Fruit fly (Drosophila melanogaster) whole organism, embryonic: ENCODE results near the gene BORCS5.

Experiments used
- B-H2 ChIP-seq: fragments of 200-800 bp; sonication (Bioruptor generic); optimal IDR thresholded peaks from 2 replicates; lab custom pipeline; 2018; ENCODE audit warnings: missing biosample characterization, mild to moderate bottlenecking, missing genetic modification characterization
- Bdp1 ChIP-seq: fragments of 200-800 bp; sonication (Bioruptor generic); optimal IDR thresholded peaks from 3 replicates; lab custom pipeline; 2016; ENCODE audit warnings: missing biosample characterization, missing genetic modification characterization
- Bgb ChIP-seq: fragments of 200-800 bp; sonication (Bioruptor generic); IDR thresholded peaks from 2 replicates; pipeline ENCODE4 v1.3.6; 2022; ENCODE audit warnings: missing biosample characterization, missing genetic modification characterization; ENCODE audit not compliant: partially characterized antibody
- CG12236 ChIP-seq: fragments of 200-800 bp; sonication (Bioruptor generic); optimal IDR thresholded peaks from 2 replicates; lab custom pipeline; 2016; ENCODE audit warnings: missing biosample characterization, missing genetic modification characterization
- CG12769 ChIP-seq: fragments of 200-800 bp; sonication (Bioruptor generic); optimal IDR thresholded peaks from 2 replicates; lab custom pipeline; 2019; ENCODE audit warnings: missing biosample characterization, mild to moderate bottlenecking, missing genetic modification characterization, moderate library complexity
- CG14014 ChIP-seq: fragments of 200-800 bp; sonication (Bioruptor generic); IDR thresholded peaks from 2 replicates; pipeline ENCODE4 v1.3.6; 2022; ENCODE audit warnings: missing biosample characterization, missing genetic modification characterization
- CG14050 ChIP-seq: fragments of 200-800 bp; sonication (Bioruptor generic); IDR thresholded peaks from 3 replicates; pipeline ENCODE4 v1.3.6; 2022; ENCODE audit warnings: missing biosample characterization, missing genetic modification characterization
- CG1529 ChIP-seq: fragments of 200-800 bp; sonication (Bioruptor generic); optimal IDR thresholded peaks from 3 replicates; lab custom pipeline; 2018; ENCODE audit warnings: missing biosample characterization, missing genetic modification characterization
- CG1602 ChIP-seq: fragments of 200-800 bp; sonication (Bioruptor generic); optimal IDR thresholded peaks from 3 replicates; lab custom pipeline; 2016; ENCODE audit warnings: missing biosample characterization, missing genetic modification characterization
- CG17361 ChIP-seq: fragments of 200-800 bp; sonication (Bioruptor generic); IDR thresholded peaks from 3 replicates; pipeline ENCODE4 v1.3.6; 2022; ENCODE audit warnings: missing biosample characterization, missing genetic modification characterization
- CG17612 ChIP-seq: fragments of 200-800 bp; sonication (Bioruptor generic); IDR thresholded peaks from 2 replicates; pipeline ENCODE4 v1.3.6; 2022; ENCODE audit warnings: missing biosample characterization, missing genetic modification characterization
- CG3065 ChIP-seq: fragments of 200-800 bp; sonication (Bioruptor generic); optimal IDR thresholded peaks from 2 replicates; lab custom pipeline; 2016; ENCODE audit warnings: missing biosample characterization, missing genetic modification characterization
- CG32767 ChIP-seq: fragments of 200-800 bp; sonication (Bioruptor generic); IDR thresholded peaks from 2 replicates; pipeline ENCODE4 v1.3.6; 2022; ENCODE audit warnings: missing biosample characterization, missing genetic modification characterization
- CG3407 ChIP-seq: fragments of 200-800 bp; sonication (Bioruptor generic); optimal IDR thresholded peaks from 2 replicates; lab custom pipeline; 2018; ENCODE audit warnings: missing biosample characterization, mild to moderate bottlenecking, missing genetic modification characterization
- CG5180 ChIP-seq: fragments of 200-800 bp; sonication (Bioruptor generic); optimal IDR thresholded peaks from 3 replicates; lab custom pipeline; 2017; ENCODE audit warnings: missing biosample characterization, missing genetic modification characterization, mild to moderate bottlenecking, moderate library complexity, missing genetic modification reagents
- CG6272 ChIP-seq: fragments of 200-800 bp; sonication (Bioruptor generic); IDR thresholded peaks from 2 replicates; pipeline ENCODE4 v1.3.6; 2022; ENCODE audit warnings: missing biosample characterization, missing genetic modification characterization
- CG6854 ChIP-seq: fragments of 200-800 bp; sonication (Bioruptor generic); optimal IDR thresholded peaks from 3 replicates; lab custom pipeline; 2017; ENCODE audit warnings: missing biosample characterization, mild to moderate bottlenecking, missing genetic modification characterization
- CG7357 ChIP-seq: fragments of 200-800 bp; sonication (Bioruptor generic); IDR thresholded peaks from 3 replicates; pipeline ENCODE4 v1.3.6; 2022; ENCODE audit warnings: missing biosample characterization, missing genetic modification characterization
- CG7372 ChIP-seq: fragments of 200-800 bp; sonication (Bioruptor generic); IDR thresholded peaks from 2 replicates; pipeline ENCODE4 v1.3.6; 2022; ENCODE audit warnings: missing biosample characterization, missing genetic modification characterization
- CG8290 ChIP-seq, 3 experiments: fragments of 200-800 bp; sonication (Bioruptor generic); optimal IDR thresholded peaks; 2 replicates each; lab custom pipeline; 2016 to 2019; ENCODE audit warnings: missing biosample characterization in 3 of 3, missing genetic modification characterization in 3 of 3, mild to moderate bottlenecking in 2 of 3, moderate library complexity in 1 of 3
- CTCF ChIP-seq: fragments of 200-800 bp; sonication (Bioruptor generic); optimal IDR thresholded peaks from 2 replicates; lab custom pipeline; 2017; ENCODE audit warnings: missing biosample characterization, mild to moderate bottlenecking, missing genetic modification characterization, moderate library complexity
- Dref ChIP-seq: fragments of 200-800 bp; sonication (Bioruptor generic); IDR thresholded peaks from 2 replicates; pipeline ENCODE4 v1.3.6; 2022; ENCODE audit warnings: missing biosample characterization, missing genetic modification characterization
- Ets97D ChIP-seq: fragments of 200-800 bp; sonication (Bioruptor generic); optimal IDR thresholded peaks from 3 replicates; lab custom pipeline; 2016; ENCODE audit warnings: missing biosample characterization, missing genetic modification characterization
- Gug ChIP-seq: fragments of 200-800 bp; sonication (Bioruptor generic); IDR thresholded peaks from 4 replicates; pipeline ENCODE4 v1.3.6; 2022; ENCODE audit warnings: missing biosample characterization, missing genetic modification characterization
- H2.0 ChIP-seq: fragments of 200-800 bp; sonication (Bioruptor generic); IDR thresholded peaks from 2 replicates; pipeline ENCODE4 v1.3.6; 2022; ENCODE audit warnings: missing biosample characterization, missing genetic modification characterization
- HLH54F ChIP-seq: fragments of 200-800 bp; sonication (Bioruptor generic); optimal IDR thresholded peaks from 3 replicates; lab custom pipeline; 2016; ENCODE audit warnings: missing biosample characterization, missing genetic modification characterization
- HmgD ChIP-seq: fragments of 200-800 bp; sonication (Bioruptor generic); optimal IDR thresholded peaks from 3 replicates; lab custom pipeline; 2016; ENCODE audit warnings: missing biosample characterization, missing genetic modification characterization
- Jarid2 ChIP-seq: fragments of 200-800 bp; sonication (Bioruptor generic); optimal IDR thresholded peaks from 3 replicates; lab custom pipeline; 2017; ENCODE audit warnings: mild to moderate bottlenecking, missing biosample characterization, missing genetic modification reagents, missing genetic modification characterization
- Med ChIP-seq: fragments of 200-800 bp; sonication (Bioruptor generic); peaks from one replicate; lab custom pipeline; 2016; ENCODE audit warnings: missing biosample characterization, missing genetic modification characterization, mild to moderate bottlenecking, inconsistent platforms, moderate library complexity
- Pdp1 ChIP-seq, 2 experiments: fragments of 200-800 bp; sonication (Bioruptor generic); optimal IDR thresholded peaks; 3 replicates each; lab custom pipeline; 2016; ENCODE audit warnings: missing biosample characterization in 2 of 2, missing genetic modification characterization in 2 of 2, mild to moderate bottlenecking in 1 of 2, moderate library complexity in 1 of 2
- Sry-β ChIP-seq: fragments of 200-800 bp; sonication (Bioruptor generic); optimal IDR thresholded peaks from 2 replicates; lab custom pipeline; 2018; ENCODE audit warnings: missing biosample characterization, mild to moderate bottlenecking, missing genetic modification characterization, moderate library complexity
- Tbp ChIP-seq: fragments of >200 bp; optimal IDR thresholded peaks from 2 replicates; lab custom pipeline; 2018; ENCODE audit warnings: missing biosample characterization, missing genetic modification characterization
- Trl ChIP-seq, 3 experiments: fragments of >200 bp in 2 of 3; fragments of 200-800 bp in 1 of 3; sonication (Bioruptor generic) in 1 of 3; optimal IDR thresholded peaks; 2 replicates in 1 of 3; 3 replicates in 2 of 3; lab custom pipeline; 2016 to 2017; ENCODE audit warnings: missing biosample characterization in 1 of 3, missing genetic modification characterization in 1 of 3
- aop ChIP-seq: fragments of 200-800 bp; sonication (Bioruptor generic); IDR thresholded peaks from 2 replicates; pipeline ENCODE4 v1.3.6; 2022; ENCODE audit warnings: missing biosample characterization, missing genetic modification characterization
- ash1 ChIP-seq: fragments of 200-800 bp; sonication (Bioruptor generic); optimal IDR thresholded peaks from 2 replicates; lab custom pipeline; 2018; ENCODE audit warnings: missing biosample characterization, mild to moderate bottlenecking, missing genetic modification characterization
- chinmo ChIP-seq: fragments of 200-800 bp; sonication (Bioruptor generic); IDR thresholded peaks from 4 replicates; pipeline ENCODE4 v1.3.6; 2022; ENCODE audit warnings: missing biosample characterization, missing genetic modification characterization; ENCODE audit not compliant: partially characterized antibody
- dmrt11E ChIP-seq: fragments of 200-800 bp; sonication (Bioruptor generic); optimal IDR thresholded peaks from 3 replicates; lab custom pipeline; 2018; ENCODE audit warnings: missing biosample characterization, mild to moderate bottlenecking, missing genetic modification characterization, moderate library complexity
- fru ChIP-seq: fragments of >200 bp; optimal IDR thresholded peaks from 2 replicates; lab custom pipeline; 2017
- grn ChIP-seq: fragments of 200-800 bp; sonication (Bioruptor generic); optimal IDR thresholded peaks from 3 replicates; lab custom pipeline; 2017; ENCODE audit warnings: missing biosample characterization, missing genetic modification characterization
- hkb ChIP-seq, 2 experiments: fragments of 200-800 bp in 1 of 2; fragments of >200 bp in 1 of 2; sonication (Bioruptor generic) in 1 of 2; IDR thresholded peaks in 1 of 2; optimal IDR thresholded peaks in 1 of 2; 2 replicates each; pipeline versions ENCODE4 v1.3.6 to Lab custom; 2017 to 2022; ENCODE audit warnings: missing biosample characterization in 1 of 2, missing genetic modification characterization in 1 of 2
- mirr ChIP-seq: fragments of 200-800 bp; sonication (Bioruptor generic); optimal IDR thresholded peaks from 3 replicates; lab custom pipeline; 2018; ENCODE audit warnings: missing biosample characterization, mild to moderate bottlenecking, missing genetic modification characterization
- nau ChIP-seq: fragments of 200-800 bp; sonication (Bioruptor generic); optimal IDR thresholded peaks from 3 replicates; lab custom pipeline; 2017; ENCODE audit warnings: missing biosample characterization, mild to moderate bottlenecking, missing genetic modification characterization, missing genetic modification reagents
- nom ChIP-seq: fragments of 200-800 bp; sonication (Bioruptor generic); optimal IDR thresholded peaks from 2 replicates; lab custom pipeline; 2017; ENCODE audit warnings: missing biosample characterization, missing genetic modification characterization, mild to moderate bottlenecking, moderate library complexity, missing genetic modification reagents
- sd ChIP-seq: fragments of 200-800 bp; sonication (Bioruptor generic); optimal IDR thresholded peaks from 3 replicates; lab custom pipeline; 2018; ENCODE audit warnings: missing biosample characterization, mild to moderate bottlenecking, missing genetic modification characterization, moderate library complexity
- sens ChIP-seq: fragments of 200-800 bp; sonication (Bioruptor generic); peaks from one replicate; lab custom pipeline; 2016; ENCODE audit warnings: missing biosample characterization, missing genetic modification characterization
- sqz ChIP-seq: fragments of 200-800 bp; sonication (Bioruptor generic); optimal IDR thresholded peaks from 3 replicates; lab custom pipeline; 2018; ENCODE audit warnings: missing biosample characterization, mild to moderate bottlenecking, missing genetic modification characterization
- stc ChIP-seq: fragments of 200-800 bp; sonication (Bioruptor generic); IDR thresholded peaks from 2 replicates; pipeline ENCODE4 v1.3.6; 2022; ENCODE audit warnings: missing biosample characterization, missing genetic modification characterization
- ttk ChIP-seq: fragments of 200-800 bp; sonication (Bioruptor generic); IDR thresholded peaks from 2 replicates; pipeline ENCODE4 v2.1.2; 2022; ENCODE audit warnings: missing biosample characterization, missing genetic modification characterization
- unc-4 ChIP-seq: fragments of 200-800 bp; sonication (Bioruptor generic); IDR thresholded peaks from 2 replicates; pipeline ENCODE4 v1.3.6; 2022; ENCODE audit warnings: missing biosample characterization, missing genetic modification characterization; ENCODE audit not compliant: partially characterized antibody
- vvl ChIP-seq: fragments of 200-800 bp; sonication (Bioruptor generic); IDR thresholded peaks from 2 replicates; pipeline ENCODE4 v1.3.6; 2022; ENCODE audit warnings: missing biosample characterization, missing genetic modification characterization

BORCS5 gene

DNA sequence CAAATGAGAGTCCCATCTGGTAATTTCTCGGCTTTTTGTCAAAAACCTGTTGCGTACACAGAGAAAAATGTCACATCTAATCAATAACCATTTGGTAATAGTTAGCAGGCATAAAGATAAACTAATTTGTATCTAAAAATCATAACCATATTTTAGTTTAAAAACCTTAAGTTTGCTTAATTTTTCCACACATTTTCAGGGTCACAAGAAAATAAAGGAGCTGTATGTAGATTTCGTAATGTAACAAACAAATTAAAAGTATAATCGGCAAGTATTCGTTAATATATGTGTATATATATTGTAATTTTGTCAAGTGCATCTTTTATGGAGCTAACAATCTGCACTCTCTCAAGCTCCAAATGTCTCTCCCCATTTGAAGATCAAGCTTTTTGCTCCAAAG lies 48.4 kb upstream of the BORCS5 start (continued):
- TF ChIP-seq CG6272 (GFP tag; lab: Robert Waterston, UW) (peak; percentile 81), nau (peak; percentile 87), CG1602 (peak; percentile 83), H2.0 (GFP tag; lab: Robert Waterston, UW) (peak; percentile 73), ttk (peak; percentile 87), CG6854 (peak; percentile 81), sd (peak; percentile 79), CG7372 (GFP tag; lab: Robert Waterston, UW) (peak; percentile 88), stc (GFP tag; lab: Robert Waterston, UW) (peak; percentile 86), mirr (GFP tag; lab: Kevin White, UChicago) (peak; percentile 52), CG3407 (GFP tag; lab: Kevin White, UChicago) (peak; percentile 79), CG12236 (GFP tag; lab: Kevin White, UChicago) (peak; percentile 39), HmgD (GFP tag; lab: Kevin White, UChicago) (peak; percentile 26), CTCF (GFP tag; lab: Kevin White, UChicago) (peak; percentile 58), ash1 (no peak), Gug (GFP tag; lab: Robert Waterston, UW) (peak; percentile 58), dmrt11E (tag; lab: Kevin White, UChicago) (peak; percentile 81), vvl (GFP tag; lab: Robert Waterston, UW) (peak; percentile 91), CG17361 (GFP tag; lab: Robert Waterston, UW) (peak; percentile 98), CG7357 (GFP tag; lab: Robert Waterston, UW) (peak; percentile 82), Tbp (no peak), CG32767 (peak; percentile 87), aop (GFP tag; lab: Robert Waterston, UW) (no peak), CG14050 (peak; percentile 84), Pdp1 (GFP tag; optimal IDR thresholded peaks at IDR 0.05; lab: Kevin White, UChicago) (peak; percentile 68 to 77), Bgb (GFP tag; lab: Robert Waterston, UW) (no peak), Ets97D (GFP tag; lab: Kevin White, UChicago) (peak; percentile 26), fru (lab: Kevin White, UChicago) (no peak), Dref (GFP tag; lab: Robert Waterston, UW) (no peak), sens (GFP tag; lab: Kevin White, UChicago) (peak; percentile 98), HLH54F (GFP tag; lab: Kevin White, UChicago) (peak; percentile 55), B-H2 (GFP tag; lab: Kevin White, UChicago) (peak; percentile 63)

DNA sequence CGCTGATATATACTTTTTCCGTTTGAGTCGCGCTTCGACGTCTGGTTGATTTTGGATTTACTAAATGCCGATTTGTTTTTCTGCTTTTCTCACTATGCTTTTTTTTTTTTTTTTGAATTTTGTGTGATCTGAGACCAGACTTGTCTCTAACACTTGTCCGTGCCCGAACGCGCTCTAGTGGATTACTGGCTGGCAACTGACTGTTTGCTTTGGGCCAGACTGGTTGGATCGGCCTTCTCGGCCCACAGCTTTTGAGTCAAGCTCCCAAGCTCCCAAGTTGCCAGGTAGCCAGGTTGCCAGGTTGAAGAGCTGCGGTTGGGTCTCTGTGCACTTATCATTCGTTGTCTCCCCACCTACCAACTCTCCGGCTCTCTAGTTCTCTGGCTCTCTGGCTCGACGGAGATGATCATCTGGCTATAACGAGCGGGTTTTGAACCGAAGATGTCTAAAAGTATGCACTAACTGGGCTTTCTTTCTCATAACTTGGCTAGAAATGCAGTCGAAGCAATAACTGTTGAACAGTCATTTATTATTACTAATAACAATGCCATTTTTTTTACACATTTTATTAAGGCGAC lies 44.6 kb upstream of the BORCS5 start, which contains the start of gene pot:
pot (minus strand) TSS at position 205 of the 578 bp plus-strand sequence.
- TF ChIP-seq unc-4 (GFP tag; lab: Robert Waterston, UW) (no peak), CG12769 (tag; lab: Kevin White, UChicago) (peak; percentile 46), hkb (optimal IDR thresholded peaks at IDR 0.05; lab: Kevin White, UChicago) (no peak), hkb (GFP tag; IDR thresholded peaks at IDR 0.05; lab: Robert Waterston, UW) (0 out of 2 replicates have a peak, but pooled peaks have one; percentile 21), chinmo (peak; percentile 71; the same call in 2 of the 4 replicates), CG1529 (GFP tag; lab: Kevin White, UChicago) (no peak), CG14014 (no peak), Sry-β (peak; percentile 88), Bgb (GFP tag; lab: Robert Waterston, UW) (0 out of 2 replicates have a peak, but pooled peaks have one; percentile 14), nom (peak; percentile 7), Jarid2 (peak; percentile 39), CG5180 (peak; percentile 84), CG3065 (GFP tag; lab: Kevin White, UChicago) (no peak), CG17612 (GFP tag; lab: Robert Waterston, UW) (peak; percentile 84), Bdp1 (GFP tag; lab: Kevin White, UChicago) (no peak), grn (GFP tag; lab: Kevin White, UChicago) (no peak), CG8290 (GFP tag; optimal IDR thresholded peaks at IDR 0.05; lab: Kevin White, UChicago) (no peak), CG8290 (tag; optimal IDR thresholded peaks at IDR 0.05; lab: Kevin White, UChicago) (peak in 1 of 2 experiments; percentile 47), sqz (peak; percentile 26), vvl (GFP tag; lab: Robert Waterston, UW) (peak; percentile 34; the same call in 1 of the 2 replicates), Trl (optimal IDR thresholded peaks at IDR 0.05; lab: Kevin White, UChicago) (peak; percentile 56 to 59), Trl (GFP tag; optimal IDR thresholded peaks at IDR 0.05; lab: Kevin White, UChicago) (no peak), Dref (GFP tag; lab: Robert Waterston, UW) (no peak), Med (GFP tag; lab: Kevin White, UChicago) (peak; percentile 55)
